Fruit fly (Drosophila melanogaster): Measurements from ENCODE around the gene CG6299.

DNA sequence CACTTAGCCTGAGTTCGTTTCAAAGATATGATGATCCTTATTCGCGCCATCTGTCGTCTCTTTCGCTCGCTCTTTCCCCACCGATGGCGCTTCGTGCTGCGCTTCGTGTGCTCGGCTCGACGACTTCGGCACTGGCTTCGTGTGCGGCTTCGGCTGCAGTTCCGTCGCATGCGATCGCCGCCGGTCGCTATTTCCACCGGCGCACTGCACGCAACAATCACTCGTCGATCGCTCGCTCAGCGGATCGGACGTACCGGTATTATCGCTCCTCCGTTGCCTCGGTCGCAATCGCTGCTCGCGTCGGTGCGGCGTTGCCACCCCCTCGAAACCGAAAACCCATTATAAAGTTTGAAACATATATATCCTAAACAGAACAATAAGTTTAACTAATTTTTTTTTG, 36.3 kb downstream of the CG6299 start:
- TF ChIP-seq CG8478 (optimal IDR thresholded peaks at IDR 0.05) (no peak), CTCF (optimal IDR thresholded peaks at IDR 0.05) (peak; percentile 45 to 64)
